Worm (Caenorhabditis elegans) whole organism, midembryonic: ENCODE data around the gene grl-31.

ENCODE experiments used
- cog-1 ChIP-seq: sonication (generic microtip); optimal IDR thresholded peaks from 2 replicates; lab custom pipeline; 2016; ENCODE audit warnings: missing genetic modification characterization, missing compliant biosample characterization
- med-1 ChIP-seq: sonication (generic microtip); optimal IDR thresholded peaks from 2 replicates; lab custom pipeline; 2017; ENCODE audit warnings: missing genetic modification characterization, mild to moderate bottlenecking, missing compliant biosample characterization, antibody characterized with exemption, missing genetic modification reagents; ENCODE audit not compliant: insufficient read depth
- ref-1 ChIP-seq: fragments of 200-800 bp; sonication (Bioruptor generic); conservative IDR thresholded peaks from 2 replicates; pipeline ENCODE4 v1.3.6; 2022; ENCODE audit warnings: missing genetic modification reagents, missing genetic modification characterization, missing compliant biosample characterization

ce11 chrV:3551765-3552164 is 5.8 kb downstream of the grl-31 start, which contains the start of gene grl-28:
- TF ChIP-seq med-1 (no peak), ref-1 (no peak), cog-1 (tag; lab: Kevin White, UChicago) (no peak)
